Fruit fly (Drosophila melanogaster): Measurements from ENCODE around the gene hzg.

DNA sequence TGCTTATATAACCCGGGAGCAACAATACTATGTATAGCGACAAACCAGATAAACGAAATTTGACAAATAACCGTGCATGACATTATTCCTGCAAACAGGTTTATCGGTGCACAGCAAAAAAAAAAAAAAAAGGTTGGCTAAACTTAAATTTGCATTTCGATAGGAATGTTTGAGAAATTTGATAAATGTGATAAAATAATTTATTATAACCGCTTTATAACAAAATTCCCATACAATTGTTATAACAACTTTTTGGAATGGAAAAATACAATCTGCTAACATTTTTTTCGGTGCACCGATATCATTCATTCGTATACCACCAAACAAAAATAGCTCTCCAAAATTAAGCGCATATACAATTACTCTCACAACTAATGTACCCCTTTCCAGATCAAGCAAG lies 27.0 kb downstream of the hzg start:
- TF ChIP-seq Hr4 (GFP tag; optimal IDR thresholded peaks at IDR 0.05) = no peak
- TF ChIP-seq fd85E (GFP tag; optimal IDR thresholded peaks at IDR 0.05) = no peak
- TF ChIP-seq cyc (GFP tag; optimal IDR thresholded peaks at IDR 0.05) = peak; percentile 66
- TF ChIP-seq Eip93F (GFP tag; optimal IDR thresholded peaks at IDR 0.05) = no peak
- TF ChIP-seq CG34406 (GFP tag; optimal IDR thresholded peaks at IDR 0.05) = peak; percentile 27
- no peak for TF ChIP-seq Blimp-1 (GFP tag; optimal IDR thresholded peaks at IDR 0.05)
- no peak for TF ChIP-seq CG6854 (GFP tag; optimal IDR thresholded peaks at IDR 0.05)
- peak; percentile 32 for TF ChIP-seq net (GFP tag; optimal IDR thresholded peaks at IDR 0.05)

All from whole organism, prepupa.